Worm (Caenorhabditis elegans) whole organism, young adult: ENCODE measurements around the gene F52H2.5.

ENCODE experiments used
- B0035.1 ChIP-seq: sonication (generic microtip); optimal IDR thresholded peaks from 2 replicates; lab custom pipeline; 2016; ENCODE audit warnings: missing genetic modification characterization, mild to moderate bottlenecking, missing compliant biosample characterization, missing genotype, missing genetic modification reagents
- B0336.3 ChIP-seq: fragments of 200-800 bp; sonication (Bioruptor generic); IDR thresholded peaks from 2 replicates; pipeline ENCODE4 v1.3.6; 2022; ENCODE audit warnings: missing genetic modification characterization, missing compliant biosample characterization
- C17E4.6 ChIP-seq: fragments of 200-800 bp; sonication (Bioruptor generic); IDR thresholded peaks from 2 replicates; pipeline ENCODE4 v1.3.6; 2022; ENCODE audit warnings: missing genetic modification reagents, missing genetic modification characterization, missing compliant biosample characterization
- D2030.7 ChIP-seq: fragments of 200-800 bp; sonication (Bioruptor generic); IDR thresholded peaks from 2 replicates; pipeline ENCODE4 v1.3.6; 2022; ENCODE audit warnings: missing genetic modification reagents, missing genetic modification characterization, missing compliant biosample characterization
- F33H1.4 ChIP-seq: fragments of 200-800 bp; sonication (Bioruptor generic); IDR thresholded peaks from 2 replicates; pipeline ENCODE4 v1.3.6; 2022; ENCODE audit warnings: missing genetic modification reagents, missing genetic modification characterization, missing compliant biosample characterization
- F37B4.10 ChIP-seq: fragments of 200-800 bp; sonication (Bioruptor generic); IDR thresholded peaks from 2 replicates; pipeline ENCODE4 v1.3.6; 2022; ENCODE audit warnings: missing genetic modification characterization, missing compliant biosample characterization
- F39B2.1 ChIP-seq: fragments of 200-800 bp; sonication (Bioruptor generic); IDR thresholded peaks from 2 replicates; pipeline ENCODE4 v1.3.6; 2022; ENCODE audit warnings: missing genetic modification reagents, missing genetic modification characterization, missing compliant biosample characterization
- F49E8.2 ChIP-seq: sonication (generic microtip); optimal IDR thresholded peaks from 3 replicates; lab custom pipeline; 2017; ENCODE audit warnings: missing genetic modification characterization, mild to moderate bottlenecking, missing compliant biosample characterization, antibody characterized with exemption, moderate library complexity; ENCODE audit not compliant: insufficient read depth
- F52B5.7 ChIP-seq: sonication (generic microtip); optimal IDR thresholded peaks from 2 replicates; lab custom pipeline; 2016; ENCODE audit warnings: mild to moderate bottlenecking, missing genetic modification characterization, missing compliant biosample characterization
- F55B11.4 ChIP-seq: sonication (generic microtip); optimal IDR thresholded peaks from 2 replicates; lab custom pipeline; 2016; ENCODE audit warnings: missing compliant biosample characterization, missing genetic modification characterization, borderline replicate concordance; ENCODE audit not compliant: insufficient read depth
- K12H6.12 ChIP-seq: fragments of 200-800 bp; sonication (Bioruptor generic); optimal IDR thresholded peaks from 2 replicates; lab custom pipeline; 2018; ENCODE audit warnings: mild to moderate bottlenecking, missing genetic modification characterization, missing compliant biosample characterization
- Y53G8AR.9 ChIP-seq: fragments of 200-800 bp; sonication (Bioruptor generic); conservative IDR thresholded peaks from 2 replicates; pipeline ENCODE4 v1.3.6; 2022; ENCODE audit warnings: missing genetic modification reagents, missing genetic modification characterization, missing compliant biosample characterization
- Y56A3A.18 ChIP-seq: fragments of 200-800 bp; sonication (Bioruptor generic); IDR thresholded peaks from 2 replicates; pipeline ENCODE4 v1.3.6; 2022; ENCODE audit warnings: missing genetic modification reagents, missing genetic modification characterization, missing compliant biosample characterization
- Y67H2A.10 ChIP-seq: fragments of 200-800 bp; sonication (Bioruptor generic); conservative IDR thresholded peaks from 2 replicates; pipeline ENCODE4 v1.3.6; 2022; ENCODE audit warnings: missing genetic modification reagents, missing genetic modification characterization, missing compliant biosample characterization
- Y79H2A.3 ChIP-seq: fragments of 200-800 bp; sonication (Bioruptor generic); conservative IDR thresholded peaks from 2 replicates; pipeline ENCODE4 v1.3.6; 2022; ENCODE audit warnings: missing genetic modification reagents, missing genetic modification characterization, missing compliant biosample characterization
- aptf-2 ChIP-seq: fragments of 200-800 bp; sonication (Bioruptor generic); conservative IDR thresholded peaks from 2 replicates; pipeline ENCODE4 v1.3.6; 2022; ENCODE audit warnings: missing genetic modification reagents, missing genetic modification characterization, missing compliant biosample characterization
- attf-6 ChIP-seq: fragments of 200-800 bp; sonication (Bioruptor generic); IDR thresholded peaks from 2 replicates; pipeline ENCODE4 v1.3.6; 2022; ENCODE audit warnings: missing genetic modification reagents, missing genetic modification characterization, missing compliant biosample characterization
- bed-1 ChIP-seq: fragments of 200-800 bp; sonication (Bioruptor generic); IDR thresholded peaks from 2 replicates; pipeline ENCODE4 v1.3.6; 2022; ENCODE audit warnings: missing genetic modification reagents, missing genetic modification characterization, missing compliant biosample characterization
- bed-2 ChIP-seq: fragments of 200-800 bp; sonication (Bioruptor generic); IDR thresholded peaks from 2 replicates; pipeline ENCODE4 v1.3.6; 2022; ENCODE audit warnings: missing genetic modification reagents, missing genetic modification characterization, missing compliant biosample characterization
- cebp-2 ChIP-seq: fragments of 200-800 bp; sonication (Bioruptor generic); IDR thresholded peaks from 2 replicates; pipeline ENCODE4 v1.3.6; 2022; ENCODE audit warnings: missing genetic modification characterization, missing compliant biosample characterization
- ceh-100 ChIP-seq: fragments of 200-800 bp; sonication (Bioruptor generic); IDR thresholded peaks from 2 replicates; pipeline ENCODE4 v1.3.6; 2022; ENCODE audit warnings: missing genetic modification reagents, missing genetic modification characterization, missing compliant biosample characterization
- chd-7 ChIP-seq: sonication (generic microtip); optimal IDR thresholded peaks from 2 replicates; lab custom pipeline; 2016; ENCODE audit warnings: mild to moderate bottlenecking, missing genetic modification characterization, moderate library complexity, missing compliant biosample characterization
- egl-18 ChIP-seq: fragments of 200-800 bp; sonication (Bioruptor generic); IDR thresholded peaks from 2 replicates; pipeline ENCODE4 v1.3.6; 2022; ENCODE audit warnings: missing genetic modification reagents, missing genetic modification characterization, missing compliant biosample characterization
- egl-44 ChIP-seq: fragments of 200-800 bp; sonication (Bioruptor generic); IDR thresholded peaks from 2 replicates; pipeline ENCODE4 v1.3.6; 2022; ENCODE audit warnings: missing genetic modification reagents, missing genetic modification characterization, missing compliant biosample characterization
- hlh-26 ChIP-seq: fragments of 200-800 bp; sonication (Bioruptor generic); conservative IDR thresholded peaks from 2 replicates; pipeline ENCODE4 v1.3.6; 2022; ENCODE audit warnings: missing genetic modification reagents, missing genetic modification characterization, missing compliant biosample characterization
- hmg-1.2 ChIP-seq: fragments of 200-800 bp; sonication (Bioruptor generic); IDR thresholded peaks from 2 replicates; pipeline ENCODE4 v1.3.6; 2022; ENCODE audit warnings: missing genetic modification reagents, missing genetic modification characterization, missing compliant biosample characterization
- hmg-20 ChIP-seq: fragments of 200-800 bp; sonication (Bioruptor generic); IDR thresholded peaks from 2 replicates; pipeline ENCODE4 v1.3.6; 2022; ENCODE audit warnings: missing genetic modification reagents, missing genetic modification characterization, missing compliant biosample characterization
- let-607 ChIP-seq, 2 experiments: fragments of 200-800 bp in 1 of 2; sonication (Bioruptor generic) in 1 of 2; sonication (generic microtip) in 1 of 2; optimal IDR thresholded peaks; 2 replicates each; lab custom pipeline; 2016 to 2018; ENCODE audit warnings: mild to moderate bottlenecking in 2 of 2, missing compliant biosample characterization in 2 of 2, missing genetic modification characterization in 2 of 2, moderate library complexity in 2 of 2, missing genotype in 1 of 2
- lsl-1 ChIP-seq: fragments of 200-800 bp; sonication (Bioruptor generic); optimal IDR thresholded peaks from 2 replicates; lab custom pipeline; 2018; ENCODE audit warnings: mild to moderate bottlenecking, missing genetic modification characterization, moderate library complexity, missing compliant biosample characterization
- madf-10 ChIP-seq: sonication (generic microtip); optimal IDR thresholded peaks from 2 replicates; lab custom pipeline; 2016; ENCODE audit warnings: mild to moderate bottlenecking, missing genetic modification characterization, missing compliant biosample characterization
- madf-3 ChIP-seq: fragments of 200-800 bp; sonication (Bioruptor generic); IDR thresholded peaks from 2 replicates; pipeline ENCODE4 v1.3.6; 2022; ENCODE audit warnings: missing genetic modification reagents, missing genetic modification characterization, missing compliant biosample characterization
- madf-6 ChIP-seq: fragments of 200-800 bp; sonication (Bioruptor generic); IDR thresholded peaks from 2 replicates; pipeline ENCODE4 v1.3.6; 2022; ENCODE audit warnings: missing genetic modification reagents, missing genetic modification characterization, missing compliant biosample characterization
- mcd-1 ChIP-seq: fragments of 200-800 bp; sonication (Bioruptor generic); IDR thresholded peaks from 2 replicates; pipeline ENCODE4 v1.3.6; 2022; ENCODE audit warnings: missing genetic modification reagents, missing genetic modification characterization, missing compliant biosample characterization
- mel-28 ChIP-seq: sonication (generic microtip); optimal IDR thresholded peaks from 2 replicates; lab custom pipeline; 2016; ENCODE audit warnings: borderline replicate concordance, mild to moderate bottlenecking, missing genetic modification characterization, missing compliant biosample characterization
- mes-4 ChIP-seq: sonication (generic microtip); optimal IDR thresholded peaks from 2 replicates; lab custom pipeline; 2016; ENCODE audit warnings: missing genotype, missing genetic modification characterization, missing compliant biosample characterization
- nhr-179 ChIP-seq: sonication (generic microtip); optimal IDR thresholded peaks from 2 replicates; lab custom pipeline; 2016; ENCODE audit warnings: mild to moderate bottlenecking, missing genetic modification characterization, missing compliant biosample characterization
- nhr-27 ChIP-seq: fragments of 200-800 bp; sonication (Bioruptor generic); optimal IDR thresholded peaks from 2 replicates; lab custom pipeline; 2018; ENCODE audit warnings: mild to moderate bottlenecking, missing genetic modification characterization, moderate library complexity, missing compliant biosample characterization
- nhr-80 ChIP-seq: sonication (generic microtip); optimal IDR thresholded peaks from 2 replicates; lab custom pipeline; 2016; ENCODE audit warnings: missing genetic modification characterization, missing compliant biosample characterization
- nhr-90 ChIP-seq: sonication (generic microtip); optimal IDR thresholded peaks from 2 replicates; lab custom pipeline; 2016; ENCODE audit warnings: missing genotype, mild to moderate bottlenecking, missing genetic modification characterization, missing compliant biosample characterization
- rec-8 ChIP-seq, 2 experiments: sonication (generic microtip); optimal IDR thresholded peaks; 2 replicates each; lab custom pipeline; 2016; ENCODE audit warnings: mild to moderate bottlenecking in 2 of 2, missing genetic modification characterization in 2 of 2, missing genetic modification reagents in 2 of 2, missing genotype in 2 of 2, missing biosample characterization in 1 of 2, missing compliant biosample characterization in 1 of 2, moderate library complexity in 1 of 2
- repo-1 ChIP-seq: sonication (generic microtip); optimal IDR thresholded peaks from 2 replicates; lab custom pipeline; 2017; ENCODE audit warnings: mild to moderate bottlenecking, missing genetic modification characterization, missing compliant biosample characterization
- rpc-1 ChIP-seq, 2 experiments: fragments of 150-350 bp in 1 of 2; sonication (generic microtip) in 1 of 2; optimal IDR thresholded peaks; 2 replicates each; lab custom pipeline; 2014 to 2018; ENCODE audit warnings: missing biosample characterization in 1 of 2, missing genetic modification characterization in 1 of 2, missing genetic modification reagents in 1 of 2, missing genotype in 1 of 2
- sdz-38 ChIP-seq: sonication (generic microtip); optimal IDR thresholded peaks from 2 replicates; lab custom pipeline; 2016; ENCODE audit warnings: missing genotype, missing genetic modification characterization, missing compliant biosample characterization
- snpc-1.1 ChIP-seq: sonication (generic microtip); optimal IDR thresholded peaks from 2 replicates; lab custom pipeline; 2017; ENCODE audit warnings: missing genetic modification characterization, mild to moderate bottlenecking, missing compliant biosample characterization, antibody characterized with exemption, moderate library complexity, missing genotype, missing genetic modification reagents; ENCODE audit not compliant: insufficient read depth
- tbp1 ChIP-seq: fragments of 200-800 bp; sonication (Bioruptor generic); optimal IDR thresholded peaks from 2 replicates; lab custom pipeline; 2018; ENCODE audit warnings: mild to moderate bottlenecking, missing genetic modification characterization, missing compliant biosample characterization
- tlf-1 ChIP-seq: fragments of 200-800 bp; sonication (Bioruptor generic); optimal IDR thresholded peaks from 2 replicates; lab custom pipeline; 2018; ENCODE audit warnings: mild to moderate bottlenecking, missing genetic modification characterization, missing compliant biosample characterization
- ztf-28 ChIP-seq: fragments of 200-800 bp; sonication (Bioruptor generic); IDR thresholded peaks from 2 replicates; pipeline ENCODE4 v1.3.6; 2022; ENCODE audit warnings: missing genetic modification reagents, missing genetic modification characterization, missing compliant biosample characterization

Gene F52H2.5

ce11 chrX:2553433-2553860, 6.4 kb downstream of the F52H2.5 start (continued):
- peak; percentile 58; the same call in 1 of the 2 replicates for TF ChIP-seq D2030.7 (GFP tag; lab: Robert Waterston, UW)
- 0 out of 2 replicates have a peak, but pooled peaks have one; percentile 46 for TF ChIP-seq mcd-1 (GFP tag; lab: Robert Waterston, UW)
- TF ChIP-seq F37B4.10 (GFP tag; lab: Robert Waterston, UW), result no peak
- TF ChIP-seq repo-1, result peak; percentile 43
- peak; percentile 80 to 85 for TF ChIP-seq rec-8 (tag; optimal IDR thresholded peaks at IDR 0.05; lab: Kevin White, UChicago)
- TF ChIP-seq egl-44, result peak; percentile 74; the same call in 1 of the 2 replicates
- no peak for TF ChIP-seq nhr-27 (tag; lab: Kevin White, UChicago)
- TF ChIP-seq mes-4, result peak; percentile 30
- no peak for TF ChIP-seq egl-18 (GFP tag; lab: Robert Waterston, UW)
- peak; percentile 59 for TF ChIP-seq nhr-179 (tag; lab: Kevin White, UChicago)
- TF ChIP-seq hmg-20 (GFP tag; lab: Robert Waterston, UW), result 0 out of 2 replicates have a peak, but pooled peaks have one; percentile 26
- peak; percentile 76; the same call in 1 of the 2 replicates for TF ChIP-seq cebp-2 (GFP tag; lab: Robert Waterston, UW)
- peak; percentile 42 for TF ChIP-seq sdz-38 (tag; lab: Kevin White, UChicago)
- TF ChIP-seq K12H6.12 (tag; lab: Kevin White, UChicago), result peak; percentile 66
- TF ChIP-seq Y67H2A.10, result no peak
- TF ChIP-seq F33H1.4, result no peak
- peak; percentile 98 for TF ChIP-seq tbp1 (GFP tag; lab: Kevin White, UChicago)
- TF ChIP-seq B0035.1, result peak; percentile 76
- TF ChIP-seq ztf-28 (GFP tag; lab: Robert Waterston, UW), result no peak
- no peak for TF ChIP-seq bed-1 (GFP tag; lab: Robert Waterston, UW)
- TF ChIP-seq ceh-100 (GFP tag; lab: Robert Waterston, UW), result no peak
- TF ChIP-seq F52B5.7 (tag; lab: Kevin White, UChicago), result peak; percentile 54
- 0 out of 2 replicates have a peak, but pooled peaks have one; percentile 50 for TF ChIP-seq Y56A3A.18
- TF ChIP-seq Y53G8AR.9 (GFP tag; lab: Robert Waterston, UW), result no peak
- peak; percentile 85 for TF ChIP-seq chd-7 (tag; lab: Kevin White, UChicago)
- TF ChIP-seq nhr-90 (tag; lab: Kevin White, UChicago), result peak; percentile 90
- no peak for TF ChIP-seq lsl-1
- TF ChIP-seq F39B2.1, result no peak
- TF ChIP-seq nhr-80 (tag; lab: Kevin White, UChicago), result peak; percentile 45
- TF ChIP-seq hlh-26 (GFP tag; lab: Robert Waterston, UW), result no peak
- no peak for TF ChIP-seq mel-28 (tag; lab: Kevin White, UChicago)
- no peak for TF ChIP-seq F55B11.4 (tag; lab: Kevin White, UChicago)
- TF ChIP-seq Y79H2A.3 (GFP tag; lab: Robert Waterston, UW), result no peak
- TF ChIP-seq B0336.3 (GFP tag; lab: Robert Waterston, UW), result peak; percentile 49; the same call in 1 of the 2 replicates
- peak; percentile 1 for TF ChIP-seq F49E8.2 (tag; lab: Kevin White, UChicago)
- TF ChIP-seq madf-10, result peak; percentile 68
- TF ChIP-seq madf-6 (GFP tag; lab: Robert Waterston, UW), result peak; percentile 46
- no peak for TF ChIP-seq C17E4.6
- TF ChIP-seq rpc-1 (optimal IDR thresholded peaks at IDR 0.05; lab: Kevin White, UChicago), result peak; percentile 93
- TF ChIP-seq rpc-1 (tag; optimal IDR thresholded peaks at IDR 0.05; lab: Kevin White, UChicago), result peak; percentile 93
- TF ChIP-seq tlf-1 (GFP tag; lab: Kevin White, UChicago), result no peak
- TF ChIP-seq snpc-1.1 (tag; lab: Kevin White, UChicago), result peak; percentile 72
- no peak for TF ChIP-seq aptf-2 (GFP tag; lab: Robert Waterston, UW)
- peak; percentile 84 for TF ChIP-seq hmg-1.2 (GFP tag; lab: Robert Waterston, UW)
- peak in 1 of 2 experiments; percentile 74 for TF ChIP-seq let-607 (tag; optimal IDR thresholded peaks at IDR 0.05; lab: Kevin White, UChicago)
- TF ChIP-seq madf-3 (GFP tag; lab: Robert Waterston, UW), result peak; percentile 85
- no peak for TF ChIP-seq attf-6 (GFP tag; lab: Robert Waterston, UW)
- 0 out of 2 replicates have a peak, but pooled peaks have one; percentile 44 for TF ChIP-seq bed-2 (GFP tag; lab: Robert Waterston, UW)
